Fruit fly (Drosophila melanogaster) whole organism, prepupa: Measurements from ENCODE around the gene CG9515.

Source experiments
- CG11294 ChIP-seq: fragments of 200-800 bp; sonication (Bioruptor generic); IDR thresholded peaks from 2 replicates; pipeline ENCODE4 v1.3.6; 2022; ENCODE audit warnings: missing biosample characterization, missing genetic modification characterization
- CG11762 ChIP-seq: fragments of 200-800 bp; sonication (Bioruptor generic); optimal IDR thresholded peaks from 3 replicates; lab custom pipeline; 2016; ENCODE audit warnings: missing biosample characterization, missing genetic modification characterization; ENCODE audit not compliant: insufficient read depth
- CG11902 ChIP-seq: fragments of 200-800 bp; sonication (Bioruptor generic); optimal IDR thresholded peaks from 3 replicates; lab custom pipeline; 2016; ENCODE audit warnings: missing biosample characterization, missing genetic modification characterization
- CG16779 ChIP-seq: fragments of 200-800 bp; sonication (Bioruptor generic); optimal IDR thresholded peaks from 3 replicates; lab custom pipeline; 2017; ENCODE audit warnings: missing biosample characterization, mild to moderate bottlenecking, missing genetic modification characterization
- CG32006 ChIP-seq: fragments of 200-800 bp; sonication (Bioruptor generic); optimal IDR thresholded peaks from 3 replicates; lab custom pipeline; 2017; ENCODE audit warnings: missing biosample characterization, mild to moderate bottlenecking, missing genetic modification characterization
- CG34406 ChIP-seq: fragments of 200-800 bp; sonication (Bioruptor generic); optimal IDR thresholded peaks from 3 replicates; lab custom pipeline; 2016; ENCODE audit warnings: missing biosample characterization, missing genetic modification characterization
- CG3919 ChIP-seq: fragments of 200-800 bp; sonication (Bioruptor generic); optimal IDR thresholded peaks from 3 replicates; lab custom pipeline; 2016; ENCODE audit warnings: missing biosample characterization, missing genetic modification characterization
- CG4318 ChIP-seq: fragments of 200-800 bp; sonication (Bioruptor generic); optimal IDR thresholded peaks from 3 replicates; lab custom pipeline; 2017; ENCODE audit warnings: missing biosample characterization, mild to moderate bottlenecking, missing genetic modification characterization
- CG6163 ChIP-seq: fragments of 200-800 bp; sonication (Bioruptor generic); IDR thresholded peaks from 3 replicates; pipeline ENCODE4 v1.3.6; 2022; ENCODE audit warnings: missing biosample characterization, missing genetic modification characterization
- CG6276 ChIP-seq: fragments of 200-800 bp; sonication (Bioruptor generic); optimal IDR thresholded peaks from 2 replicates; lab custom pipeline; 2017; ENCODE audit warnings: missing biosample characterization, mild to moderate bottlenecking, missing genetic modification characterization
- CG6792 ChIP-seq: fragments of 200-800 bp; sonication (Bioruptor generic); optimal IDR thresholded peaks from 3 replicates; lab custom pipeline; 2016; ENCODE audit warnings: missing biosample characterization, missing genetic modification characterization
- CG8119 ChIP-seq: fragments of 200-800 bp; sonication (Bioruptor generic); IDR thresholded peaks from 3 replicates; pipeline ENCODE4 v1.3.6; 2022; ENCODE audit warnings: missing biosample characterization, missing genetic modification characterization
- CG8319 ChIP-seq: fragments of 200-800 bp; sonication (Bioruptor generic); optimal IDR thresholded peaks from 3 replicates; lab custom pipeline; 2016; ENCODE audit warnings: missing biosample characterization, missing genetic modification characterization
- CG8632 ChIP-seq: fragments of 200-800 bp; sonication (Bioruptor generic); optimal IDR thresholded peaks from 3 replicates; lab custom pipeline; 2016; ENCODE audit warnings: missing biosample characterization, missing genetic modification characterization
- Eip75B ChIP-seq: fragments of 200-800 bp; sonication (Bioruptor generic); optimal IDR thresholded peaks from 3 replicates; lab custom pipeline; 2016; ENCODE audit warnings: missing biosample characterization, missing genetic modification characterization
- Eip78C ChIP-seq: fragments of 200-800 bp; sonication (Bioruptor generic); peaks from one replicate; lab custom pipeline; 2016; ENCODE audit warnings: missing biosample characterization, missing genetic modification characterization
- Eip93F ChIP-seq: fragments of 200-800 bp; sonication (Bioruptor generic); optimal IDR thresholded peaks from 2 replicates; lab custom pipeline; 2016; ENCODE audit warnings: missing biosample characterization, mild to moderate bottlenecking, missing genetic modification characterization
- Ets21C ChIP-seq: fragments of 200-800 bp; sonication (Bioruptor generic); optimal IDR thresholded peaks from 3 replicates; lab custom pipeline; 2016; ENCODE audit warnings: missing biosample characterization, missing genetic modification characterization
- Ets96B ChIP-seq: fragments of 200-800 bp; optimal IDR thresholded peaks from 2 replicates; lab custom pipeline; 2019; ENCODE audit warnings: missing biosample characterization, mild to moderate bottlenecking, missing genetic modification characterization, moderate library complexity
- Gug ChIP-seq: fragments of 200-800 bp; sonication (Bioruptor generic); IDR thresholded peaks from 2 replicates; pipeline ENCODE4 v1.3.6; 2022; ENCODE audit warnings: missing biosample characterization, missing genetic modification characterization
- Hr38 ChIP-seq: sonication (Bioruptor generic); optimal IDR thresholded peaks from 2 replicates; lab custom pipeline; 2016; ENCODE audit warnings: missing biosample characterization, missing genetic modification characterization
- Hr39 ChIP-seq: fragments of 200-800 bp; sonication (Bioruptor generic); optimal IDR thresholded peaks from 2 replicates; lab custom pipeline; 2016; ENCODE audit warnings: missing biosample characterization, missing genetic modification characterization
- Hr4 ChIP-seq: fragments of 200-800 bp; sonication (Bioruptor generic); optimal IDR thresholded peaks from 3 replicates; lab custom pipeline; 2016; ENCODE audit warnings: missing biosample characterization, missing genetic modification characterization
- Met ChIP-seq: fragments of 200-800 bp; sonication (Bioruptor generic); optimal IDR thresholded peaks from 3 replicates; lab custom pipeline; 2016; ENCODE audit warnings: missing biosample characterization, missing genetic modification characterization
- OdsH ChIP-seq: fragments of 200-800 bp; sonication (Bioruptor generic); optimal IDR thresholded peaks from 3 replicates; lab custom pipeline; 2016; ENCODE audit warnings: missing biosample characterization, missing genetic modification characterization
- Sox14 ChIP-seq: fragments of 200-800 bp; sonication (Bioruptor generic); optimal IDR thresholded peaks from 3 replicates; lab custom pipeline; 2016; ENCODE audit warnings: missing biosample characterization, missing genetic modification characterization
- achi ChIP-seq: fragments of 200-800 bp; sonication (Bioruptor generic); optimal IDR thresholded peaks from 3 replicates; lab custom pipeline; 2016; ENCODE audit warnings: missing biosample characterization, missing genetic modification characterization
- dac ChIP-seq: fragments of 200-800 bp; sonication (Bioruptor generic); optimal IDR thresholded peaks from 2 replicates; lab custom pipeline; 2017; ENCODE audit warnings: missing biosample characterization, mild to moderate bottlenecking, missing genetic modification characterization
- eg ChIP-seq: fragments of 200-800 bp; sonication (Bioruptor generic); IDR thresholded peaks from 3 replicates; pipeline ENCODE4 v1.3.6; 2022; ENCODE audit warnings: missing biosample characterization, missing genetic modification characterization
- esn ChIP-seq: fragments of 200-800 bp; sonication (Bioruptor generic); optimal IDR thresholded peaks from 2 replicates; lab custom pipeline; 2016; ENCODE audit warnings: missing biosample characterization, mild to moderate bottlenecking, missing genetic modification characterization, moderate library complexity
- fd59A ChIP-seq: fragments of 200-800 bp; sonication (Bioruptor generic); optimal IDR thresholded peaks from 2 replicates; lab custom pipeline; 2017; ENCODE audit warnings: missing biosample characterization, mild to moderate bottlenecking, missing genetic modification characterization, missing genetic modification reagents
- fkh ChIP-seq: fragments of 200-800 bp; sonication (Bioruptor generic); optimal IDR thresholded peaks from 3 replicates; lab custom pipeline; 2017; ENCODE audit warnings: missing biosample characterization, mild to moderate bottlenecking, missing genetic modification characterization, moderate library complexity
- net ChIP-seq: fragments of 200-800 bp; sonication (Bioruptor generic); optimal IDR thresholded peaks from 3 replicates; lab custom pipeline; 2016; ENCODE audit warnings: missing biosample characterization, missing genetic modification characterization
- pdm3 ChIP-seq: fragments of 200-800 bp; sonication (Bioruptor generic); optimal IDR thresholded peaks from 3 replicates; lab custom pipeline; 2016; ENCODE audit warnings: missing biosample characterization, missing genetic modification characterization
- spab ChIP-seq: fragments of 200-800 bp; sonication (Bioruptor generic); optimal IDR thresholded peaks from 2 replicates; lab custom pipeline; 2017; ENCODE audit warnings: missing biosample characterization, mild to moderate bottlenecking, missing genetic modification characterization, missing genetic modification reagents
- ss ChIP-seq, 2 experiments: fragments of 200-800 bp; sonication (Bioruptor generic); optimal IDR thresholded peaks; 2 replicates in 1 of 2; 3 replicates in 1 of 2; lab custom pipeline; 2017 to 2018; ENCODE audit warnings: mild to moderate bottlenecking in 2 of 2, missing biosample characterization in 2 of 2, missing genetic modification characterization in 2 of 2, moderate library complexity in 1 of 2
- svp ChIP-seq: fragments of 200-800 bp; sonication (Bioruptor generic); peaks from one replicate; lab custom pipeline; 2016; ENCODE audit warnings: missing biosample characterization, missing genetic modification characterization
- topi ChIP-seq: fragments of 200-800 bp; sonication (Bioruptor generic); optimal IDR thresholded peaks from 3 replicates; lab custom pipeline; 2016; ENCODE audit warnings: missing biosample characterization, missing genetic modification characterization
- vri ChIP-seq: fragments of 200-800 bp; sonication (Bioruptor generic); optimal IDR thresholded peaks from 3 replicates; lab custom pipeline; 2016; ENCODE audit warnings: missing biosample characterization, mild to moderate bottlenecking, missing genetic modification characterization

The CG9515 gene

dm6 chr2L:8949919-8950722 lies 7.1 kb upstream of the CG9515 start (continued):
- TF ChIP-seq fd59A (GFP tag; lab: Kevin White, UChicago) (peak; percentile 72), CG4318 (GFP tag; lab: Kevin White, UChicago) (peak; percentile 39), CG6276 (GFP tag; lab: Kevin White, UChicago) (no peak), CG8319 (GFP tag; lab: Kevin White, UChicago) (peak; percentile 19), Met (GFP tag; lab: Kevin White, UChicago) (peak; percentile 86), Ets21C (peak; percentile 64), CG3919 (GFP tag; lab: Kevin White, UChicago) (peak; percentile 73), Gug (0 out of 2 replicates have a peak, but pooled peaks have one; percentile 11), Hr4 (peak; percentile 30), CG11902 (peak; percentile 68), Hr39 (GFP tag; lab: Kevin White, UChicago) (peak; percentile 80), spab (GFP tag; lab: Kevin White, UChicago) (peak; percentile 65), CG32006 (GFP tag; lab: Kevin White, UChicago) (peak; percentile 65), pdm3 (GFP tag; lab: Kevin White, UChicago) (peak; percentile 57), CG8632 (GFP tag; lab: Kevin White, UChicago) (peak; percentile 38), Hr38 (GFP tag; lab: Kevin White, UChicago) (no peak), CG6792 (GFP tag; lab: Kevin White, UChicago) (peak; percentile 67), ss (GFP tag; optimal IDR thresholded peaks at IDR 0.05; lab: Kevin White, UChicago) (peak; percentile 50 to 58), Eip75B (peak; percentile 62)

- no peak for TF ChIP-seq CG6276 (GFP tag; lab: Kevin White, UChicago)
- no peak for TF ChIP-seq CG8119
- peak; percentile 10 for TF ChIP-seq Sox14 (GFP tag; lab: Kevin White, UChicago)
- no peak for TF ChIP-seq CG6163 (GFP tag; lab: Robert Waterston, UW)
- peak; percentile 68 for TF ChIP-seq svp (GFP tag; lab: Kevin White, UChicago)
- peak; percentile 26 for TF ChIP-seq vri (GFP tag; lab: Kevin White, UChicago)
- no peak for TF ChIP-seq Eip78C (GFP tag; lab: Kevin White, UChicago)
Measured at dm6 chr2L:8948650-8949049, 5.6 kb upstream of the CG9515 start.

dm6 chr2L:8947989-8948388 lies 4.9 kb upstream of the CG9515 start:
- TF ChIP-seq Eip78C (GFP tag; lab: Kevin White, UChicago), result peak; percentile 32
- TF ChIP-seq vri (GFP tag; lab: Kevin White, UChicago), result no peak
- no peak for TF ChIP-seq Ets96B
- no peak for TF ChIP-seq CG32006 (GFP tag; lab: Kevin White, UChicago)
- TF ChIP-seq, all 60 proteins: peak for 1

dm6 chr2L:8946718-8947316 lies 3.8 kb upstream of the CG9515 start, which contains the start of gene CG46397:
TSS of gene CG46397 (plus strand) at chr2L:8947266.
- no peak for TF ChIP-seq CG11294 (GFP tag; lab: Robert Waterston, UW)
- peak; percentile 18 for TF ChIP-seq svp (GFP tag; lab: Kevin White, UChicago)
- peak; percentile 89 for TF ChIP-seq vri (GFP tag; lab: Kevin White, UChicago)

dm6 chr2L:8941736-8942337 lies 1.2 kb downstream of the CG9515 start, which contains the start of gene Argl:
TSS of gene Argl (minus strand) at chr2L:8942105.
- no peak for TF ChIP-seq achi (GFP tag; lab: Kevin White, UChicago)
- peak; percentile 12 for TF ChIP-seq topi (GFP tag; lab: Kevin White, UChicago)
- peak; percentile 8 for TF ChIP-seq net
- no peak for TF ChIP-seq Sox14 (GFP tag; lab: Kevin White, UChicago)
- peak; percentile 20 for TF ChIP-seq fkh (GFP tag; lab: Kevin White, UChicago)
- TF ChIP-seq svp (GFP tag; lab: Kevin White, UChicago), result peak; percentile 87
- peak; percentile 51 for TF ChIP-seq vri (GFP tag; lab: Kevin White, UChicago)
- no peak for TF ChIP-seq OdsH (GFP tag; lab: Kevin White, UChicago)
- TF ChIP-seq dac (GFP tag; lab: Kevin White, UChicago), result no peak
- TF ChIP-seq Met (GFP tag; lab: Kevin White, UChicago), result peak; percentile 18
- no peak for TF ChIP-seq Eip93F (GFP tag; lab: Kevin White, UChicago)
- peak; percentile 12 for TF ChIP-seq CG16779
- no peak for TF ChIP-seq CG8319 (GFP tag; lab: Kevin White, UChicago)
- TF ChIP-seq CG4318 (GFP tag; lab: Kevin White, UChicago), result no peak
- TF ChIP-seq eg, result peak; percentile 8; the same call in 1 of the 3 replicates
- peak; percentile 83 for TF ChIP-seq Eip78C (GFP tag; lab: Kevin White, UChicago)
- TF ChIP-seq ss (GFP tag; optimal IDR thresholded peaks at IDR 0.05; lab: Kevin White, UChicago), result no peak
- peak; percentile 36 for TF ChIP-seq Eip75B
- no peak for TF ChIP-seq esn (GFP tag; lab: Kevin White, UChicago)
- no peak for TF ChIP-seq CG34406
- TF ChIP-seq CG11762 (GFP tag; lab: Kevin White, UChicago), result no peak
